Worm (Caenorhabditis elegans) whole organism, young adult: Measurements from ENCODE around the gene Y15E3A.3.

Experiments used
- C17E4.6 ChIP-seq: fragments of 200-800 bp; sonication (Bioruptor generic); IDR thresholded peaks from 2 replicates; pipeline ENCODE4 v1.3.6; 2022; ENCODE audit warnings: missing genetic modification reagents, missing genetic modification characterization, missing compliant biosample characterization
- F22D6.2 ChIP-seq: sonication (generic microtip); optimal IDR thresholded peaks from 2 replicates; lab custom pipeline; 2016; ENCODE audit warnings: mild to moderate bottlenecking, missing genetic modification characterization, missing compliant biosample characterization
- F39B2.1 ChIP-seq: fragments of 200-800 bp; sonication (Bioruptor generic); IDR thresholded peaks from 2 replicates; pipeline ENCODE4 v1.3.6; 2022; ENCODE audit warnings: missing genetic modification reagents, missing genetic modification characterization, missing compliant biosample characterization
- F55B11.4 ChIP-seq: sonication (generic microtip); optimal IDR thresholded peaks from 2 replicates; lab custom pipeline; 2016; ENCODE audit warnings: missing compliant biosample characterization, missing genetic modification characterization, borderline replicate concordance; ENCODE audit not compliant: insufficient read depth
- F57C9.4 ChIP-seq: sonication (generic microtip); optimal IDR thresholded peaks from 2 replicates; lab custom pipeline; 2017; ENCODE audit warnings: mild to moderate bottlenecking, missing genetic modification characterization, missing compliant biosample characterization
- T26A5.8 ChIP-seq: sonication (generic microtip); optimal IDR thresholded peaks from 2 replicates; lab custom pipeline; 2016; ENCODE audit warnings: missing genetic modification characterization, missing compliant biosample characterization
- Y53F4B.3 ChIP-seq: fragments of 200-800 bp; sonication (Bioruptor generic); IDR thresholded peaks from 2 replicates; pipeline ENCODE4 v1.3.6; 2022; ENCODE audit warnings: missing genetic modification reagents, missing genetic modification characterization, missing compliant biosample characterization
- aptf-3 ChIP-seq: fragments of 200-800 bp; sonication (Bioruptor generic); IDR thresholded peaks from 2 replicates; pipeline ENCODE4 v1.3.6; 2022; ENCODE audit warnings: missing genetic modification characterization, missing compliant biosample characterization
- atf-7 ChIP-seq: sonication (generic microtip); optimal IDR thresholded peaks from 2 replicates; lab custom pipeline; 2017; ENCODE audit warnings: mild to moderate bottlenecking, missing genetic modification characterization, missing compliant biosample characterization
- ceh-91 ChIP-seq: fragments of 200-800 bp; sonication (Bioruptor generic); IDR thresholded peaks from 2 replicates; pipeline ENCODE4 v1.3.6; 2022; ENCODE audit warnings: missing genetic modification reagents, missing genetic modification characterization, missing compliant biosample characterization
- egrh-3 ChIP-seq: fragments of 200-800 bp; sonication (Bioruptor generic); IDR thresholded peaks from 2 replicates; pipeline ENCODE4 v1.3.6; 2022; ENCODE audit warnings: missing genetic modification reagents, missing genetic modification characterization, missing compliant biosample characterization
- fkh-3 ChIP-seq: sonication (generic microtip); optimal IDR thresholded peaks from 2 replicates; lab custom pipeline; 2016; ENCODE audit warnings: mild to moderate bottlenecking, missing genetic modification characterization, missing compliant biosample characterization
- hsf-1 ChIP-seq: fragments of 200-800 bp; sonication (Bioruptor generic); IDR thresholded peaks from 2 replicates; pipeline ENCODE4 v1.3.6; 2022; ENCODE audit warnings: missing genetic modification reagents, missing genetic modification characterization, missing compliant biosample characterization
- lag-1 ChIP-seq: fragments of 200-800 bp; sonication (Bioruptor generic); IDR thresholded peaks from 2 replicates; pipeline ENCODE4 v1.3.6; 2022; ENCODE audit warnings: missing genetic modification reagents, missing genetic modification characterization, missing compliant biosample characterization
- lin-35 ChIP-seq, 3 experiments: fragments of 150-350 bp in 2 of 3; sonication (generic microtip) in 1 of 3; optimal IDR thresholded peaks; 2 replicates each; lab custom pipeline; 2014 to 2018; ENCODE audit warnings: missing biosample characterization in 3 of 3, missing genetic modification characterization in 3 of 3, missing genetic modification reagents in 3 of 3
- lsl-1 ChIP-seq: fragments of 200-800 bp; sonication (Bioruptor generic); optimal IDR thresholded peaks from 2 replicates; lab custom pipeline; 2018; ENCODE audit warnings: mild to moderate bottlenecking, missing genetic modification characterization, moderate library complexity, missing compliant biosample characterization
- madf-10 ChIP-seq: sonication (generic microtip); optimal IDR thresholded peaks from 2 replicates; lab custom pipeline; 2016; ENCODE audit warnings: mild to moderate bottlenecking, missing genetic modification characterization, missing compliant biosample characterization
- madf-8 ChIP-seq: fragments of 200-800 bp; sonication (Bioruptor generic); conservative IDR thresholded peaks from 2 replicates; pipeline ENCODE4 v1.3.6; 2022; ENCODE audit warnings: missing genetic modification reagents, missing genetic modification characterization, missing compliant biosample characterization
- mxl-1 ChIP-seq: sonication (generic microtip); optimal IDR thresholded peaks from 2 replicates; lab custom pipeline; 2016; ENCODE audit warnings: missing genetic modification characterization, missing compliant biosample characterization
- nfyb-1 ChIP-seq: fragments of 200-800 bp; sonication (Bioruptor generic); IDR thresholded peaks from 2 replicates; pipeline ENCODE4 v1.3.6; 2022; ENCODE audit warnings: missing genetic modification reagents, missing genetic modification characterization, missing compliant biosample characterization
- nhr-120 ChIP-seq: fragments of 200-800 bp; sonication (Bioruptor generic); IDR thresholded peaks from 2 replicates; pipeline ENCODE4 v1.3.6; 2022; ENCODE audit warnings: missing genetic modification characterization, missing compliant biosample characterization
- nhr-179 ChIP-seq: sonication (generic microtip); optimal IDR thresholded peaks from 2 replicates; lab custom pipeline; 2016; ENCODE audit warnings: mild to moderate bottlenecking, missing genetic modification characterization, missing compliant biosample characterization
- pbrm-1 ChIP-seq: fragments of 200-800 bp; sonication (Bioruptor generic); IDR thresholded peaks from 2 replicates; pipeline ENCODE4 v1.3.6; 2022; ENCODE audit warnings: missing genetic modification reagents, missing genetic modification characterization, missing compliant biosample characterization
- pha-4 ChIP-seq: fragments of 150-350 bp; sonication (generic microtip); optimal IDR thresholded peaks from 2 replicates; lab custom pipeline; 2014; ENCODE audit warnings: missing biosample characterization, missing genetic modification reagents, missing genetic modification characterization
- rec-8 ChIP-seq, 2 experiments: sonication (generic microtip); optimal IDR thresholded peaks; 2 replicates each; lab custom pipeline; 2016; ENCODE audit warnings: mild to moderate bottlenecking in 2 of 2, missing genetic modification characterization in 2 of 2, missing genetic modification reagents in 2 of 2, missing genotype in 2 of 2, missing biosample characterization in 1 of 2, missing compliant biosample characterization in 1 of 2, moderate library complexity in 1 of 2
- repo-1 ChIP-seq: sonication (generic microtip); optimal IDR thresholded peaks from 2 replicates; lab custom pipeline; 2017; ENCODE audit warnings: mild to moderate bottlenecking, missing genetic modification characterization, missing compliant biosample characterization
- rpc-1 ChIP-seq, 2 experiments: fragments of 150-350 bp in 1 of 2; sonication (generic microtip) in 1 of 2; optimal IDR thresholded peaks; 2 replicates each; lab custom pipeline; 2014 to 2018; ENCODE audit warnings: missing biosample characterization in 1 of 2, missing genetic modification characterization in 1 of 2, missing genetic modification reagents in 1 of 2, missing genotype in 1 of 2
- sdz-38 ChIP-seq: sonication (generic microtip); optimal IDR thresholded peaks from 2 replicates; lab custom pipeline; 2016; ENCODE audit warnings: missing genotype, missing genetic modification characterization, missing compliant biosample characterization
- snpc-1.1 ChIP-seq: sonication (generic microtip); optimal IDR thresholded peaks from 2 replicates; lab custom pipeline; 2017; ENCODE audit warnings: missing genetic modification characterization, mild to moderate bottlenecking, missing compliant biosample characterization, antibody characterized with exemption, moderate library complexity, missing genotype, missing genetic modification reagents; ENCODE audit not compliant: insufficient read depth
- snpc-3.4 ChIP-seq: sonication (generic microtip); optimal IDR thresholded peaks from 2 replicates; lab custom pipeline; 2017; ENCODE audit warnings: missing genetic modification characterization, mild to moderate bottlenecking, missing compliant biosample characterization, antibody characterized with exemption, moderate library complexity, missing genotype, missing genetic modification reagents
- snpc-4 ChIP-seq, 5 experiments: fragments of 150-350 bp in 1 of 5; sonication (generic microtip) in 4 of 5; optimal IDR thresholded peaks; 2 replicates each; lab custom pipeline; 2014 to 2018; ENCODE audit warnings: missing genetic modification characterization in 5 of 5, missing biosample characterization in 3 of 5, antibody characterized with exemption in 2 of 5, mild to moderate bottlenecking in 2 of 5, missing compliant biosample characterization in 2 of 5, missing genotype in 2 of 5, moderate library complexity in 2 of 5, missing genetic modification reagents in 1 of 5
- unc-130 ChIP-seq: sonication (generic microtip); optimal IDR thresholded peaks from 2 replicates; lab custom pipeline; 2016; ENCODE audit warnings: missing genetic modification reagents, missing genetic modification characterization, missing compliant biosample characterization
- xnd-1 ChIP-seq: sonication (generic microtip); optimal IDR thresholded peaks from 2 replicates; lab custom pipeline; 2016; ENCODE audit warnings: missing genotype, missing genetic modification reagents, missing genetic modification characterization, missing compliant biosample characterization
- zfh-2 ChIP-seq: fragments of 200-800 bp; sonication (Bioruptor generic); conservative IDR thresholded peaks from 2 replicates; pipeline ENCODE4 v1.3.6; 2022; ENCODE audit warnings: missing genetic modification reagents, missing genetic modification characterization, missing compliant biosample characterization
- zim-3 ChIP-seq: sonication (generic microtip); optimal IDR thresholded peaks from 2 replicates; lab custom pipeline; 2017; ENCODE audit warnings: mild to moderate bottlenecking, missing genetic modification characterization, moderate library complexity, missing compliant biosample characterization
- ztf-26 ChIP-seq: sonication (generic microtip); optimal IDR thresholded peaks from 2 replicates; lab custom pipeline; 2017; ENCODE audit warnings: missing genetic modification characterization, missing compliant biosample characterization
- ztf-28 ChIP-seq: fragments of 200-800 bp; sonication (Bioruptor generic); IDR thresholded peaks from 2 replicates; pipeline ENCODE4 v1.3.6; 2022; ENCODE audit warnings: missing genetic modification reagents, missing genetic modification characterization, missing compliant biosample characterization

Gene Y15E3A.3

ce11 chrX:15297396-15297827 is 28.2 kb downstream of the Y15E3A.3 start (continued):
- TF ChIP-seq F22D6.2 (tag; lab: Kevin White, UChicago) (peak; percentile 68), madf-10 (tag; lab: Kevin White, UChicago) (peak; percentile 78), unc-130 (GFP tag; lab: Kevin White, UChicago) (peak; percentile 62), hsf-1 (GFP tag; lab: Robert Waterston, UW) (no peak), egrh-3 (GFP tag; lab: Robert Waterston, UW) (no peak), snpc-1.1 (tag; lab: Kevin White, UChicago) (peak; percentile 84), F57C9.4 (tag; lab: Kevin White, UChicago) (no peak), atf-7 (tag; lab: Kevin White, UChicago) (peak; percentile 68), pbrm-1 (peak; percentile 84), Y53F4B.3 (GFP tag; lab: Robert Waterston, UW) (no peak), lin-35 (GFP tag; optimal IDR thresholded peaks at IDR 0.05; lab: Kevin White, UChicago) (peak in 1 of 3 experiments; percentile 64), nhr-120 (GFP tag; lab: Robert Waterston, UW) (0 out of 2 replicates have a peak, but pooled peaks have one; percentile 30), ceh-91 (GFP tag; lab: Robert Waterston, UW) (no peak), F55B11.4 (no peak), T26A5.8 (tag; lab: Kevin White, UChicago) (peak; percentile 28), C17E4.6 (no peak), rpc-1 (optimal IDR thresholded peaks at IDR 0.05; lab: Kevin White, UChicago) (peak; percentile 96), rpc-1 (tag; optimal IDR thresholded peaks at IDR 0.05; lab: Kevin White, UChicago) (peak; percentile 98), zfh-2 (GFP tag; lab: Robert Waterston, UW) (no peak), madf-8 (GFP tag; lab: Robert Waterston, UW) (no peak), ztf-28 (peak; percentile 69; the same call in 1 of the 2 replicates), rec-8 (tag; optimal IDR thresholded peaks at IDR 0.05; lab: Kevin White, UChicago) (peak; percentile 69 to 91), F39B2.1 (GFP tag; lab: Robert Waterston, UW) (no peak), snpc-3.4 (tag; lab: Kevin White, UChicago) (peak; percentile 89), xnd-1 (tag; lab: Kevin White, UChicago) (no peak), sdz-38 (tag; lab: Kevin White, UChicago) (no peak), lsl-1 (GFP tag; lab: Kevin White, UChicago) (no peak), nhr-179 (tag; lab: Kevin White, UChicago) (peak; percentile 76), mxl-1 (peak; percentile 49), repo-1 (tag; lab: Kevin White, UChicago) (peak; percentile 20)

DNA sequence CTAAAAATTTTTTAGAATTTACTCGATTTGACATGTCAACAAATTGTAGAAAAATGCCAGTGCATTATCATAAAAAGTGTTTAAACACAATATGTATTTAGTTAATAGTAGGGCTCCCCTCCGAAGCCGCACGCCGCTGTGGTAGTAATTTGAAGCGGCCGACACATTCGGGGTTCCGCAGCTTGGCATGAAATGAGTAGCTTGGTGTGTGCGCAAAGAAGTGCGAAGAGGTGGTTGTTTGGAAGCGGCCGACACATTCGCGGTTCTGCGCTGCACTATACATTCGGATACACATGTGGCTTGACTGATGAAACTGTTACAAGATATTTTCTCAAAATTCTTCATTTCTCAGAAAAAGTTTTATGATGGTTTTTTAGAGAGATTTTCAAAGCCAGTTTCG is 40.1 kb downstream of the Y15E3A.3 start:
- no peak for TF ChIP-seq nfyb-1
- no peak for TF ChIP-seq snpc-4 (GFP tag; optimal IDR thresholded peaks at IDR 0.05; lab: Kevin White, UChicago)
- peak in 2 of 4 experiments; percentile 73 to 87 for TF ChIP-seq snpc-4 (tag; optimal IDR thresholded peaks at IDR 0.05; lab: Kevin White, UChicago)
- no peak for TF ChIP-seq fkh-3 (tag; lab: Kevin White, UChicago)

- TF ChIP-seq rpc-1 (optimal IDR thresholded peaks at IDR 0.05; lab: Kevin White, UChicago) (no peak), rpc-1 (tag; optimal IDR thresholded peaks at IDR 0.05; lab: Kevin White, UChicago) (no peak), ztf-26 (tag; lab: Kevin White, UChicago) (no peak), zim-3 (tag; lab: Kevin White, UChicago) (no peak), lag-1 (no peak), F22D6.2 (tag; lab: Kevin White, UChicago) (no peak), pha-4 (tag; lab: Kevin White, UChicago) (no peak), aptf-3 (GFP tag; lab: Robert Waterston, UW) (no peak)
These were observed 41.9 kb downstream of the Y15E3A.3 start, which contains the start of gene jud-4 for ce11 chrX:15283740-15284139. TSS of gene jud-4 (plus strand) at chrX:15284115.
